Fruit fly (Drosophila melanogaster) Kc167 (cell line): ENCODE data around the gene CG9961.

ENCODE experiments used
- Sin3A ChIP-seq: fragments of >200 bp; optimal IDR thresholded peaks from 2 replicates; lab custom pipeline; 2018; ENCODE audit warnings: missing external identifiers
- insv ChIP-seq: fragments of >200 bp; optimal IDR thresholded peaks from 3 replicates; lab custom pipeline; 2018; ENCODE audit warnings: missing external identifiers
- psq ChIP-seq: fragments of >200 bp; optimal IDR thresholded peaks from 2 replicates; lab custom pipeline; 2017; ENCODE audit warnings: missing external identifiers
- ttk ChIP-seq: sonication (Bioruptor generic); optimal IDR thresholded peaks from 2 replicates; lab custom pipeline; 2017; ENCODE audit warnings: missing external identifiers

DNA sequence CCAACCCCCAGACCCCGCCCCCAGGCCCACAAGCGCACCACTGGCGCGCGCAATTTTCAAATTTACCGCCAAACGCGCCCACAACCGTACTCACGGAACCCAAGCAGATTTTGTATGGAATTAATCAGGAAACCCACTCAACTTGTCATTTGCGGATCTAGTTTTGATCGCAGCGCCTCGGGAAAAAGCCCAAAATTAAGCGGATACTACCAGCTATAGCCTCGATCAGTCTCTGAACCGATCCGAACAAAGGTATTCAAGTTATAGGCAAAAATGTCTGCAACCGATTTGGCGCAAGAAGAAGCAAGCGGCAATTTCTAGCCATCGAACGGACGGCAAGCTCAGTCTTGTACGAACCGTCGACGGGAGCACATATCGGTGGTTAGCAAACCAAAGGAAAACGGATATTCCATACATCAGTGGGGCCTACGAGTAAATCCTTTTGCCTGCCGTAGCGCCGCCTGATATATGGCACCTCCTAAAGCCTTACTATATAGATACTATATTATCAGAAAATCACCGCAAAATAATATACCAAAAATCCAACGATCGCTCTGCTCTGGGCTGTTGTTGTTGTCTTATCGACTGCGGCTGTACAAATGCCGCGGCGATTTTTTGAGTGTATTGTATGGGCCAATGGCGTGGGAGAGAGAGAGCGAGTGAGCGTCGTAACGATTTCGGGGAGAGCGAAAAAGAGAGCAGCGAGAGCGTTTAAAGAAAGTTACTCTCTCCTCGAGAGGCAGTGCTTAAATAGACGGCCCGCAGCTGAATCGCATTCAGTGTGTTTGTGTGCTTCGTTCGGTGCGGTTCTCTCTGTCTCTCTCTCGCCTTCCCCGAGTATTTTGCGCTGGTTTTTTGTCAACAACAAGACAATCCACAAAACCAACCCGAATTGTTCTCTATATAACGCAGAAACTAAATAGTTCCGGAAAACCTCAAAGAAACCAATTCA is 8.0 kb upstream of the CG9961 start, which contains the start of gene Pgk:
- TF ChIP-seq psq (lab: Kevin White, UChicago), result no peak
- TF ChIP-seq Sin3A (lab: Kevin White, UChicago), result no peak
- no peak for TF ChIP-seq insv (lab: Kevin White, UChicago)
- no peak for TF ChIP-seq ttk
